Comparison of ENCODE assay signal across 1 fruit fly cellular context in genomic region chrX:2308403-2308965, dm6.
TF ChIP-seq lines count a peak whose summit lies in the region.

No protein-coding gene starts in this region.

TF ChIP-seq in whole organism, prepupa, 60 proteins besides CTCF, POLR2A, EP300 and RAD21 (continued from another document):
- TF ChIP-seq ss (GFP tag; optimal IDR thresholded peaks at IDR 0.05; lab: Kevin White, UChicago) = no peak
- no peak for TF ChIP-seq CG7368 (GFP tag; optimal IDR thresholded peaks at IDR 0.05; lab: Kevin White, UChicago)
- no peak for TF ChIP-seq Sox15 (GFP tag; optimal IDR thresholded peaks at IDR 0.05; lab: Kevin White, UChicago)
- TF ChIP-seq Hr39 (GFP tag; optimal IDR thresholded peaks at IDR 0.05; lab: Kevin White, UChicago) = peak; percentile 13
- TF ChIP-seq CG6854 (GFP tag; optimal IDR thresholded peaks at IDR 0.05; lab: Kevin White, UChicago) = no peak
- no peak for TF ChIP-seq CG34406 (GFP tag; optimal IDR thresholded peaks at IDR 0.05; lab: Kevin White, UChicago)
- TF ChIP-seq CG6808 (GFP tag; optimal IDR thresholded peaks at IDR 0.05; lab: Kevin White, UChicago) = peak; percentile 5
